Worm (Caenorhabditis elegans): ENCODE results near the gene chil-9.

Gene chil-9

ce11 chrII:9828502-9828901, 16.6 kb downstream of the chil-9 start:
- TF ChIP-seq nhr-28 (tag; optimal IDR thresholded peaks at IDR 0.05) (no peak), blmp-1 (tag; optimal IDR thresholded peaks at IDR 0.05) (no peak), ceh-43 (GFP tag; optimal IDR thresholded peaks at IDR 0.05) (no peak), hlh-1 (tag; optimal IDR thresholded peaks at IDR 0.05) (no peak), mep-1 (tag; optimal IDR thresholded peaks at IDR 0.05) (no peak), nhr-2 (tag; optimal IDR thresholded peaks at IDR 0.05) (peak; percentile 77), ztf-11 (tag; optimal IDR thresholded peaks at IDR 0.05) (no peak), nhr-76 (tag; optimal IDR thresholded peaks at IDR 0.05) (no peak), cnd-1 (tag; optimal IDR thresholded peaks at IDR 0.05) (no peak), drap-1 (GFP tag; optimal IDR thresholded peaks at IDR 0.05) (no peak), zip-8 (tag; optimal IDR thresholded peaks at IDR 0.05) (peak; percentile 74), pha-4 (tag; optimal IDR thresholded peaks at IDR 0.05) (no peak), mab-5 (tag; optimal IDR thresholded peaks at IDR 0.05) (no peak), unc-39 (tag; optimal IDR thresholded peaks at IDR 0.05) (no peak), ceh-83 (GFP tag; optimal IDR thresholded peaks at IDR 0.05) (no peak), ces-1 (GFP tag; optimal IDR thresholded peaks at IDR 0.05) (no peak), elt-3 (tag; optimal IDR thresholded peaks at IDR 0.05) (no peak)

DNA sequence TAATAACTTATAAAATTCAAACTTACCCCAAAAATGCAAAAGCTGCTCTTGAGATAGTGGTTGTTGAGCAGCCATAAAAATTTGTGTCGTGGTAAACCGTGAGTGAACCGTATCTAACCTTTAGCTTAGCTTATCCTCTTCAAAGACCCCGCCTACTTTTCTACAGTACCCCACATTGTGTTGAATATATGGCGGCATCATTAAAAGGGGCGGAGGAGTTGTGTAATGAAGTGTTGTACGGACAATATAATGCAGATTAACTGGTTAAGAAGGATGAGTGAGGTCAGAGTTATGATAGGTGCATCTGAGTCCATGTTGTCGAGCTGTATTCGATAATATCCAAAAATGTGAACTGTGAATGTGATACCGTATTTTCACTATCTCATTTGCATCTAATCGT, 17.3 kb downstream of the chil-9 start, which contains the start of gene eyg-1:
Gene eyg-1, minus strand, starts transcription at position 101 of the 400 bp plus-strand sequence.
- no peak for TF ChIP-seq snpc-4 (tag; optimal IDR thresholded peaks at IDR 0.05)
- no peak for TF ChIP-seq ham-2 (GFP tag; optimal IDR thresholded peaks at IDR 0.05)
- no peak for TF ChIP-seq nhr-12 (tag; optimal IDR thresholded peaks at IDR 0.05)
- TF ChIP-seq cnd-1 (tag; optimal IDR thresholded peaks at IDR 0.05), result no peak
- peak; percentile 22 for TF ChIP-seq nhr-2 (tag; optimal IDR thresholded peaks at IDR 0.05)
- TF ChIP-seq elt-3 (tag; optimal IDR thresholded peaks at IDR 0.05), result no peak
- TF ChIP-seq elt-1 (tag; optimal IDR thresholded peaks at IDR 0.05; ENCODE audit: borderline replicate concordance, insufficient read depth), result no peak

ce11 chrII:9826946-9827345, 18.2 kb downstream of the chil-9 start:
- TF ChIP-seq pha-4 (tag; optimal IDR thresholded peaks at IDR 0.05) (no peak), nhr-76 (tag; optimal IDR thresholded peaks at IDR 0.05) (no peak), flh-1 (GFP tag; optimal IDR thresholded peaks at IDR 0.05) (no peak), M03D4.4 (tag; optimal IDR thresholded peaks at IDR 0.05) (no peak), drap-1 (GFP tag; optimal IDR thresholded peaks at IDR 0.05) (no peak), ceh-39 (tag; optimal IDR thresholded peaks at IDR 0.05) (no peak), nhr-237 (tag; optimal IDR thresholded peaks at IDR 0.05) (no peak), elt-1 (tag; optimal IDR thresholded peaks at IDR 0.05; ENCODE audit: borderline replicate concordance, insufficient read depth) (no peak), nhr-28 (tag; optimal IDR thresholded peaks at IDR 0.05) (no peak), lin-13 (tag; optimal IDR thresholded peaks at IDR 0.05) (no peak), unc-39 (tag; optimal IDR thresholded peaks at IDR 0.05) (no peak), mep-1 (tag; optimal IDR thresholded peaks at IDR 0.05) (no peak)

DNA sequence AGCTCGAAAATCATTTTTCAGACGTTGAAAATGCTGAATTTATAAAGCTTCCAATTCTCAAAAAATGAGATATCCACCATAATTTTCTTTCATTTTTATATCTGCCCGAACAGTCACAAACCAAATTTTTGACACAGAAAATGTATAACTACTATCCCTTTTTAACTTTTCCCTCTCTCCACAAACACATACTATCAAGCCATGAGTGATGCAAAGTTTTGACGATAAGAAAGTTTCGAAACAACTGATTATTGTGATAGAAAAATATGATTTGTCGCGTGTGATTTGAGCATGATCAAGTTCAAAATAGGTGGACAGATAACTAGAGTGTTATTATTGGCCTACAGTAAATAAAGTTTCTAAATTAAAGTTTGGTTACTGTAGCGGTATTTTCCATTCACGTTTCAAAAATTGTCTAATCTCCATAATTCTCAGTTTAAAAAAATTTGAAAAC, 37.6 kb downstream of the chil-9 start, which contains the start of gene cyp-13A8:
Gene cyp-13A8, minus strand, starts transcription at position 51 of the 454 bp plus-strand sequence.
- TF ChIP-seq nhr-28 (tag; optimal IDR thresholded peaks at IDR 0.05) (no peak), blmp-1 (tag; optimal IDR thresholded peaks at IDR 0.05) (no peak)

ce11 chrII:9803320-9803719, 41.8 kb downstream of the chil-9 start, which contains the start of gene cyp-13A7:
Gene cyp-13A7 (plus strand): TSS chrII:9803620.
- TF ChIP-seq tbx-8 (GFP tag; optimal IDR thresholded peaks at IDR 0.05) (no peak), nhr-237 (tag; optimal IDR thresholded peaks at IDR 0.05) (no peak), bed-3 (GFP tag; optimal IDR thresholded peaks at IDR 0.05) (no peak), mep-1 (tag; optimal IDR thresholded peaks at IDR 0.05) (no peak), ceh-39 (tag; optimal IDR thresholded peaks at IDR 0.05) (no peak), lin-32 (GFP tag; optimal IDR thresholded peaks at IDR 0.05) (no peak), ceh-43 (GFP tag; optimal IDR thresholded peaks at IDR 0.05) (no peak), ceh-83 (GFP tag; optimal IDR thresholded peaks at IDR 0.05) (no peak), zip-8 (tag; optimal IDR thresholded peaks at IDR 0.05) (no peak)

DNA sequence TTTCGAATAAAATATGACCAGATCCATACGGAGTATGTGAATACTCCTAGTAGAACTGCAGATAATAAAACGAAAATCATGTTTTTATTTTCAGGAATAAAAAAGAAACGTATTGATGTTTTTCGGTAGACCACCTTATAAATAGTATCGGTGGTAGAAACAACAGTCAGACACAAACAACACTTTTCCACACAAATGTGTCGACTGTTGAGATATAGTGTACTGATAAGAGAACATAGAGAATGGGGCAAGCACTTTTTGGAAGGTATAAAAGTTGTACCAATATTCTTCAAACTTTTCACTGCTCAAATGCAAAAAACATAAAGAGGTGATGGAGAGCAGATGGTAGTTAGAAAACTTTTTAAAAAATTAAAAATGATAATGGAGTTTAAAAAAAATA, 42.5 kb downstream of the chil-9 start, which contains the start of gene cyp-13A6:
Gene cyp-13A6, minus strand, starts transcription at position 180 of the 400 bp plus-strand sequence.
- TF ChIP-seq lsy-2 (tag; optimal IDR thresholded peaks at IDR 0.05) (no peak), mep-1 (tag; optimal IDR thresholded peaks at IDR 0.05) (no peak), ceh-83 (GFP tag; optimal IDR thresholded peaks at IDR 0.05) (no peak), hlh-1 (tag; optimal IDR thresholded peaks at IDR 0.05) (no peak), ceh-39 (tag; optimal IDR thresholded peaks at IDR 0.05) (no peak), elt-1 (tag; optimal IDR thresholded peaks at IDR 0.05; ENCODE audit: borderline replicate concordance, insufficient read depth) (no peak), tbx-8 (GFP tag; optimal IDR thresholded peaks at IDR 0.05) (no peak), M03D4.4 (tag; optimal IDR thresholded peaks at IDR 0.05) (no peak), lin-13 (tag; optimal IDR thresholded peaks at IDR 0.05) (no peak), nhr-28 (tag; optimal IDR thresholded peaks at IDR 0.05) (no peak), sptf-1 (tag; optimal IDR thresholded peaks at IDR 0.05) (no peak), snpc-4 (tag; optimal IDR thresholded peaks at IDR 0.05) (no peak), drap-1 (GFP tag; optimal IDR thresholded peaks at IDR 0.05) (no peak), ztf-11 (tag; optimal IDR thresholded peaks at IDR 0.05) (no peak), mls-2 (tag; optimal IDR thresholded peaks at IDR 0.05) (no peak), flh-1 (GFP tag; optimal IDR thresholded peaks at IDR 0.05) (no peak), pha-4 (tag; optimal IDR thresholded peaks at IDR 0.05) (no peak)
